Worm (Caenorhabditis elegans): Measurements from ENCODE around the gene C29E4.12.

C29E4.12 gene

DNA sequence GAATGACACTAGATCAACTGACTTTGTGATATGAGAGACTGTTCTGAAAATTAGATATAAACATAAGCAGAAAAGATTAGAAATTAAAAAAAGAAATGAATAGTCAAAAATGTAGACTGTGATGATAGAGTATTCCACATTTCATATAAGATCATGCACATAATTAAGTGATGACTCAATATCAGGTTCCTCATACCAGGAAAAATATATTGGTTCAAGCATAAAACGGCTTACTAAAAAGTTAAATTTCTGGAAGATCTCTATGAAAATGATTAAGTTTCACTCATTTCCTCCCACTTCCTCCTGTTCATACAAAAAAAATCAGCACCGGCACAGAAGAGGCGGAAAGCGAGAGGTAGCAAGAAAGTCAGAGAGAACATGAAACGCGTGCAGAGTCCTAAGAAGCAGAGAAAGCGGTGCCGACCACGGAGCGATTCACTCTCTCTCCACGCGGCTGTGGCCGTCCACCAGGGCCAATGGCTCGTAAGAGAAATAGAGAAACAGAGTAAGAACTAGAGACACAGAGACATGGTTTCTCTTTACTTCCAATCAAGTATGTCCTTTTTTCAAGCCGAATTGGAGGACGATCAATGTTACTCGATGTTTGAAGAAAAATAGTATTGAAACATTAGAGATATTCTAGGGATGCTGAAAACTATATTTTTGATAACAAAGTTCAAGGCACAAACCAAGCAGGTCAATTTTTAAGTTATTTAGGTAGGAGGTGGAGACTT, 49.2 kb upstream of the C29E4.12 start, which contains the start of the genes ZK688.5 and fahd-1 (continued):
- TF ChIP-seq F55B11.4 (tag; optimal IDR thresholded peaks at IDR 0.05; ENCODE audit: borderline replicate concordance, insufficient read depth) (no peak), egrh-3 (GFP tag; IDR thresholded peaks at IDR 0.05) (peak; percentile 24; the same call in 1 of the 2 replicates), nfya-2 (GFP tag; IDR thresholded peaks at IDR 0.05) (no peak), madf-3 (GFP tag; IDR thresholded peaks at IDR 0.05) (no peak), B0019.2 (GFP tag; conservative IDR thresholded peaks at IDR 0.05) (no peak), dpl-1 (GFP tag; optimal IDR thresholded peaks at IDR 0.05) (no peak), xnd-1 (tag; optimal IDR thresholded peaks at IDR 0.05) (no peak), nfyb-1 (GFP tag; IDR thresholded peaks at IDR 0.05) (peak; percentile 66; the same call in 1 of the 2 replicates), lir-1 (GFP tag; conservative IDR thresholded peaks at IDR 0.05) (no peak), madf-6 (GFP tag; IDR thresholded peaks at IDR 0.05) (peak; percentile 27; the same call in 1 of the 2 replicates), B0261.1 (tag; optimal IDR thresholded peaks at IDR 0.05) (no peak), lin-26 (GFP tag; IDR thresholded peaks at IDR 0.05) (0 out of 2 replicates have a peak, but pooled peaks have one; percentile 25), sdz-38 (tag; optimal IDR thresholded peaks at IDR 0.05) (no peak), lsy-27 (tag; optimal IDR thresholded peaks at IDR 0.05; ENCODE audit: borderline replicate concordance, insufficient read depth) (peak; percentile 71), hlh-26 (GFP tag; conservative IDR thresholded peaks at IDR 0.05) (no peak), somi-1 (GFP tag; optimal IDR thresholded peaks at IDR 0.05) (peak; percentile 43), hsf-1 (GFP tag; IDR thresholded peaks at IDR 0.05) (no peak), pbrm-1 (GFP tag; IDR thresholded peaks at IDR 0.05) (0 out of 2 replicates have a peak, but pooled peaks have one; percentile 26), ekl-4 (GFP tag; IDR thresholded peaks at IDR 0.05) (no peak), ztf-26 (tag; optimal IDR thresholded peaks at IDR 0.05) (peak; percentile 39), tlf-1 (GFP tag; optimal IDR thresholded peaks at IDR 0.05) (no peak), attf-3 (GFP tag; conservative IDR thresholded peaks at IDR 0.05) (0 out of 2 replicates have a peak, but pooled peaks have one; percentile 22), cebp-2 (GFP tag; IDR thresholded peaks at IDR 0.05) (no peak), ccch-3 (GFP tag; optimal IDR thresholded peaks at IDR 0.05) (no peak), ztf-22 (GFP tag; optimal IDR thresholded peaks at IDR 0.05) (no peak), attf-5 (GFP tag; optimal IDR thresholded peaks at IDR 0.05) (peak; percentile 86), atf-7 (tag; optimal IDR thresholded peaks at IDR 0.05) (no peak), tbp1 (GFP tag; optimal IDR thresholded peaks at IDR 0.05) (peak; percentile 45), hrde-1 (tag; optimal IDR thresholded peaks at IDR 0.05; ENCODE audit: borderline replicate concordance) (no peak), snpc-1.1 (tag; optimal IDR thresholded peaks at IDR 0.05; ENCODE audit: insufficient read depth) (no peak), mcd-1 (GFP tag; IDR thresholded peaks at IDR 0.05) (no peak; the same call in 1 of the 2 replicates), dpff-1 (tag; optimal IDR thresholded peaks at IDR 0.05) (no peak), lin-54 (GFP tag; optimal IDR thresholded peaks at IDR 0.05) (peak; percentile 7), mel-28 (tag; optimal IDR thresholded peaks at IDR 0.05; ENCODE audit: borderline replicate concordance) (no peak), ceh-40 (GFP tag; IDR thresholded peaks at IDR 0.05) (no peak), madf-8 (GFP tag; conservative IDR thresholded peaks at IDR 0.05) (no peak), F23B12.7 (tag; optimal IDR thresholded peaks at IDR 0.05; ENCODE audit: insufficient read depth) (no peak), dox-1 (GFP tag; IDR thresholded peaks at IDR 0.05) (no peak; the same call in 1 of the 2 replicates), lsl-1 (GFP tag; optimal IDR thresholded peaks at IDR 0.05) (no peak), ceh-91 (GFP tag; IDR thresholded peaks at IDR 0.05) (no peak), ztf-3 (GFP tag; optimal IDR thresholded peaks at IDR 0.05) (no peak), bed-2 (GFP tag; IDR thresholded peaks at IDR 0.05) (no peak), F33H1.4 (GFP tag; IDR thresholded peaks at IDR 0.05) (no peak), T26A5.8 (tag; optimal IDR thresholded peaks at IDR 0.05) (no peak), nhr-80 (tag; optimal IDR thresholded peaks at IDR 0.05) (peak; percentile 91), T07F8.4 (tag; optimal IDR thresholded peaks at IDR 0.05) (no peak), ets-4 (GFP tag; optimal IDR thresholded peaks at IDR 0.05) (no peak)

All from whole organism, young adult.